Worm (Caenorhabditis elegans): ENCODE measurements around the gene clec-2.

ce11 chrII:3045875-3046274, 22.6 kb upstream of the clec-2 start, which contains the start of gene sri-30:
- no peak for TF ChIP-seq dao-5 (tag; optimal IDR thresholded peaks at IDR 0.05)
- no peak for TF ChIP-seq W03F9.2 (tag; optimal IDR thresholded peaks at IDR 0.05)
